Worm (Caenorhabditis elegans): Measurements from ENCODE around the gene K03B4.4.

DNA sequence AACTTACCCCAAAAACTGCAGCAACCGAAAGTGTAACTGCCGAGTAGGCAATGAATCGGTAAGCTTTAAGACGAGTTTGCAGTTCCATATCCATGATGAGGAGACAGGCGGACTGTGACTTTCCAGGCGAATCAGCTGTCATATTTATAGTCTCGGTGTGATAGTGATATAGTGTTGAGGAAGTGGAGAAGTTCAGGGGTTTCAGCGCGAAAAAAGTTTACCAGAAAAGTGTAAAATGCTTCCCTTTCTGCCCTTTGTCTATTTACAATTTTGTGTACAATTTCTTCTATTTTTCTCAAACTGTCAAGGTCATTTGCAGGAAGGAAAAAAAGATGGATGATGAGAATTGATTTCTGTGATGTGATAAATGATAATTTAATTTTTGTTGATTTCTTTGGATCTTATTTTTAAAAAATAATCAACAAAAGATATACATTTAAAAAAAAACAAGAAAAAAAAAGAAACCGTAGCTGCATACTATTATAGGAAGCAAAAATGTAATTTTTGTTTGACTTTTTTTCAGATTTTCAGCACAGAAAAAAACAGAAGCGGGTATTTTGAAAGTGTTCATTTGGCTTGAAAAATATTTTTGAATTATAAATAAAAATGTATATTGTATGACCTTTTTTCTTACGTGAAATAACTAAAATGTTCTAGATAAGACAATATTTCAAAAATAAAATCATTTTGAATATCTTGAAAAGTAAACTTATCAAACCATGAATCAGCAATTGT is 27.7 kb upstream of the K03B4.4 start, which contains the start of the genes col-139 and F41F3.1:
- TF ChIP-seq tab-1 (GFP tag; IDR thresholded peaks at IDR 0.05): no peak
- no peak for TF ChIP-seq med-1 (GFP tag; optimal IDR thresholded peaks at IDR 0.05; ENCODE audit: insufficient read depth)
